Fruit fly (Drosophila melanogaster) S2 (cell line): Measurements from ENCODE around the gene yrt.

ENCODE experiments used
- CG8478 ChIP-seq: fragments of >200 bp; optimal IDR thresholded peaks from 2 replicates; lab custom pipeline; 2018
- CTCF ChIP-seq, 2 experiments: fragments of >200 bp; optimal IDR thresholded peaks; 2 replicates each; lab custom pipeline; 2018

The yrt gene

DNA sequence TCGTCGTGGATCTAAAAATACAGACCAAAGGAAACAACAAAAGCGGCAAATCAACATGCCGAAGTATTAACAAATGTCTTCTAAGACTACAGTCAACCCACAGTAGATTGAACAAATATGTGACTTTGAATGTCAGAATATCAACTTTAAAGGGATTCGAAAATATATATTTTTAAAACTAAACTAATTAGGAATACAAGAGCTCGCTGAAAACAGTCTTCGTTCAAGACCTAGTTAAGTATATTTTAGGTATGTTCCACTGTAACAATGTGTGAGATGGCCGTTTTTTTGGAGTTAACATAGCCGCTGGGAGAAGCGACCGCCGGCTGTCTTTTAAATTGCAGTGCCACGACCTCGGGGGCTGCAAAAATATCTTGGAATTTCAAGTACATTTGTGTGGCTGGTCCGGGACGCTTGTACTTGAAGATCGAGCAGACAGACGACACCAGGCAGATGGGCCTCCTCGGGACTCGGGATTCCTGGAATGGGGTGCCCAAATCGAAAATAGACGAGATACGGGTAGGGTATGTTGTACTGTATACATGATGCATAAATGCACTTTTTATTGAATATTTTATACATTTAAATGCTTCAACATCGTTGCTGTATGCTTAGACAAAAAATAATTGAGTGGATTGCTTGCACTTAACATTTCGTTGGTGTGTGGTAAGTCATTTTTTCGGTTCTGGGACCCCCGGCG is 6.3 kb downstream of the yrt start:
- TF ChIP-seq CG8478 (lab: Kevin White, UChicago): no peak
- TF ChIP-seq CTCF (optimal IDR thresholded peaks at IDR 0.05; lab: Kevin White, UChicago): no peak

DNA sequence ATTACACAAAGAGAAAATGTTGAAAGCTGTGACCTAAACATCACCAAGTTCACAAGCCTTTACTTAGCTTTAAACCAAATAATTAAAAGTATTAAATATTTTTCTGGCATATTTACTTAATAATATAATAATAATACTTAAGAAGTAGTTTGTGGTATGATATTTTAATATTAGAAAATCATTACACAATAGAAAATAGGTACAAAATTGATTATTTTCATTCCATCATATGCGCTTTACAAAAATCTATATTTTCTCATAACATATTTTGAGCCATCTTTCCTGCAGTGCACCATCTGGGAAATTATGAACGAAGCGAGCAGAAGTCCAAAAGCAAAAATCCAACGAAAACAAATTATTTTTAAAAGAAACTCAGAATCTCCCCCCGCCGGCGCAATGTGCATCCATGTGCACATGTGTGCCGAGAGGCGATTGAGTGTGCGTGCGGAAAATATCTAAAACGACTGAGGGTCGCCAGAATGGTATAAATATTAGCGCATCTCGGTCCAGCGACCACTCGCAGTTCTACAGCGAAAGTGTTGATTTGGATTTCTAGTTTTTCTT is 9.2 kb downstream of the yrt start, which contains the start of gene Act87E:
Gene Act87E, plus strand, starts transcription at position 514 of the 564 bp plus-strand sequence.
- TF ChIP-seq CTCF (optimal IDR thresholded peaks at IDR 0.05; lab: Kevin White, UChicago) (no peak), CG8478 (lab: Kevin White, UChicago) (no peak)

DNA sequence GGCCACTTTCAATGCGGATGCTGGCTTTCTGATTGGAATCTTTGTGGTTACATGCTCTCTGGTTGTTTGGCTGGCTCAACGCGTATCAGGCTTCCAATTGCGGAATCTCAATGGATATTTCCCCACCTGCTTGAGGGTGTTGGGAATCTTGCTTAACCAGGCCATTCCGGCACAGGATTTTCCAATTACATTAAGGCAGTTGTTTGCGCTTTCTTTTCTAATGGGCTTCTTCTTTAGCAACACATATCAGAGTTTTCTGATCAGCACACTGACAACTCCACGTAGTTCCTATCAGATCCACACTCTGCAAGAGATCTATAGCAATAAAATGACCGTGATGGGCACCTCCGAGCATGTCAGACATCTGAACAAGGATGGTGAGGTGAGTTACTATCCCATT is 12.6 kb downstream of the yrt start:
- no peak for TF ChIP-seq CG8478 (lab: Kevin White, UChicago)
- TF ChIP-seq CTCF (optimal IDR thresholded peaks at IDR 0.05; lab: Kevin White, UChicago): no peak

DNA sequence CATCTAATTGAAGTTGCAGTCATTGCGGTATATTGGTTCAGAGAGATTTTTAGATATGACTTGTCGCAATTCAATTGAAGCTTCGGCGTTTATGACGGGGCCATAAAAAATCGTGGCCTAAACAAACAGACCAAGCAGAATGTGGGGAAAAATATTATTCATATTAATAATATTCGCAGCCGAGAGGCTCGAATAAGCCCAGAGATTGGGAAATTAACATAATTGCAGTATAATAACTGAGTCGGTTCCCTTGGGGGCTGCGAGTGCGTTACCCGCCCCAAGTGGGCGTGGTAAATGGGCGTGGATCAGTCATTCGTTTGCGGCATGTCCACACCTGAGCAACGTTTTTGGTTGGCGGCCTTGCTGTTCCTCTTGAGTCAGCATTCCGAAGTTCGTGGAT is 14.8 kb downstream of the yrt start, which contains the start of gene Ir87a:
Gene Ir87a, plus strand, starts transcription at position 301 of the 400 bp plus-strand sequence.
- TF ChIP-seq CG8478 (lab: Kevin White, UChicago) (no peak), CTCF (optimal IDR thresholded peaks at IDR 0.05; lab: Kevin White, UChicago) (no peak)

DNA sequence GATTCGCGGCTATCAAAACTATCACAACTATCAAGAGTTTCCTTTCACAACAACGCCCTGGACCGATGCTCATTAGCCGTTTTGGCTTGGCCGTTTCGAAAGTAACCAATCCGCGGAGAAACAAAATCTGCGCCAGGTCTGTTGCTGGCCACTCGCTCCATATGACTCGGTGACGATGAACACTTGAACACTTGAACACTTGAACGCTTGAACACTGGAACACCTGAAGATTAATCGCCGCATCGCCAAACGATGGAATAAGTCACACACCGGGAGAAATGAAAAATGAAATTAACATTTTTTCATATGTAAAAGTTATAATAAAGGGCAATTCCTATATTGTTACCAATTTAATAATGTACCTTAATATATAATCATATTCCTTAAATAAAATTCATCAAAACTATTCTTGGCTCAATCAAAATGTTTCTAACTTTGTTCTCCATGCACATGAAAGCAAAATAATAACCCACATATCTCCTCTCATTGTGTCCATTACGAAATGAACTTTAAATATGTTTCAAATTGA is 17.7 kb downstream of the yrt start:
- TF ChIP-seq CG8478 (lab: Kevin White, UChicago): no peak
- no peak for TF ChIP-seq CTCF (optimal IDR thresholded peaks at IDR 0.05; lab: Kevin White, UChicago)

DNA sequence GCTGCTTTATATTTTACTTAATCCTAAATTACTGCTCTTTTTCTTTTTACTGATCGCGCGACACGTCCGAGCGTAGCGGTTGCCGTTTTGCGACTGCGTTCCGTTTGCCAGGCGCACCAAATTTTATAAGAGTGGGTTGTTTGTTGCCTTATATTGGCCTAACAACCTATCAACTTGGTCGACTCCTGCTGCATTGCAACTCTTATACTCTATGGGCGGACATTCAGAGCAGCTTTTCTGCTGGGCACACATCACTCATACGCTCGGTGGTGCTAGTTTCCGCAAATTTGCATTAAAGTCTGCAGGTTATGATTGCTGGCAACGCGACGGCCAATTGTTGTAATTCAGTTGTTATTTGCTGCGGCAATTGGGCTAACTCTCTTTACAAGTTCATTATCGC is 19.6 kb downstream of the yrt start, which contains the start of gene yellow-e:
Gene yellow-e, minus strand, starts transcription at position 101 of the 400 bp plus-strand sequence.
- no peak for TF ChIP-seq CG8478 (lab: Kevin White, UChicago)
- TF ChIP-seq CTCF (optimal IDR thresholded peaks at IDR 0.05; lab: Kevin White, UChicago): no peak

DNA sequence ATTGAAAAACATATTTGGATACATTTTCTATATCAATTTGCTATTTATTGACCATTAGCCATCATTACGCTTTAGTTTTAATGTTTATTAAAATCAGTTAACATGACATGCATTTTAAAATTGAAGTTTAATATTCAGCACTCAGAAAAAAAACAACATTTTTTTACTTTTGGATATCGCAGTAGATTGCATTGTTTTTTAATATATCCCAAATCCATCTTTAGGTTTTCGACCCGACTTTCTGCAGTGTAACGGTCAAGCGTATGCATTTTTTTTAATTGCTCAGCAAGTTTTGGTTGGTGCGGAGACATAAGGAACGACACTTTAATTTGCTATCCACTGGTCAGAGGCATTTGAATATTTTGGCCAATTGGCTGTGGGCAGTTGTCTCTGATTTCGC is 22.1 kb downstream of the yrt start:
- no peak for TF ChIP-seq CTCF (optimal IDR thresholded peaks at IDR 0.05; lab: Kevin White, UChicago)
- no peak for TF ChIP-seq CG8478 (lab: Kevin White, UChicago)

DNA sequence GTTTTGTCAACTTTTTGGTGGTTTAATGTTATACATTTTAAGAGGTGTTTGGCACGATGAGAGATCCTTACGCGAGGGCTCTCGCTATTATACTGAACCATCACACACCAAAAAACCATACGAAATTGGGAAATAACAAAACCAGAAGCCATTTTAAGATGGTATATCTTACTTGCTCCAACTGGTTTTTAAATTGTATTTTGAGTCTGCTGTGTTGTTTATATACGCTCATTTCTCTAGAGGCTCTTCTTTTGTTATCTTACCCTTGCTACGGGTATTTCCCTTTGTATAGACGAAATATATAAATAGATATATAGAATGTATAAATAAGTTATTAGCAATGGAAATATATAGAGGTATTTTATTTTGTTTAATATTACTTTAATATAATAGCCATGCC is 27.9 kb downstream of the yrt start, which contains the start of gene yellow-e2:
Gene yellow-e2, minus strand, starts transcription at position 101 of the 400 bp plus-strand sequence.
- no peak for TF ChIP-seq CTCF (optimal IDR thresholded peaks at IDR 0.05; lab: Kevin White, UChicago)
- TF ChIP-seq CG8478 (lab: Kevin White, UChicago): no peak

DNA sequence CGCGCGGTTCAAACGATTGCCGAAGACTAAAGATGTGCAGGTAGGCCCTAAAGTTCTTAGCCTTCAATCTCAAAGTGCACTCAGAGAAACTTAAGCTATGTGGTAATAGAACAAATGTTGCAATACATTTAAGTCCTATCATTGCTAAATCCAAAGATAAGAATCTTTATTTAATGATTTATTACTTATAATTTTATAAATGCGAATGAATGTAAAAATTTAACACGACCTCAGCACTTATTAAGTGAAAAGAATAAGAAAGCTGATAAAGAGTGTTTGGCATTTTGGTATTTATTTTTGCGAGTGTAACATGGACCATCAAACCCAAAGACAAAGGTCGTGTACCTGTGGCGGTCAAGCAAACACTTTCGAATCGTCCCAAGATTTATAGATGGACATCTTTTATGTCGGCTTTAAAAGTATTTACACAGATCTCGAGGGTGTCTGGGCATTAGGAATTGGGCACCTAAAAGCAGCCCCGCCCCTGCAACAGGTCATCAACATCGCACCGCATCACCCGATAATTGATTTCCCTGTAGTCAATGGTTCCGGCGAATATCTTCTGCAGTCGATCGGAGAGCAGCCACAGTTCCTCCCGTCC is 29.8 kb downstream of the yrt start, which contains the start of gene yellow-e3:
Gene yellow-e3, minus strand, starts transcription at position 30 of the 601 bp plus-strand sequence.
- TF ChIP-seq CTCF (optimal IDR thresholded peaks at IDR 0.05; lab: Kevin White, UChicago) (no peak), CG8478 (lab: Kevin White, UChicago) (no peak)

DNA sequence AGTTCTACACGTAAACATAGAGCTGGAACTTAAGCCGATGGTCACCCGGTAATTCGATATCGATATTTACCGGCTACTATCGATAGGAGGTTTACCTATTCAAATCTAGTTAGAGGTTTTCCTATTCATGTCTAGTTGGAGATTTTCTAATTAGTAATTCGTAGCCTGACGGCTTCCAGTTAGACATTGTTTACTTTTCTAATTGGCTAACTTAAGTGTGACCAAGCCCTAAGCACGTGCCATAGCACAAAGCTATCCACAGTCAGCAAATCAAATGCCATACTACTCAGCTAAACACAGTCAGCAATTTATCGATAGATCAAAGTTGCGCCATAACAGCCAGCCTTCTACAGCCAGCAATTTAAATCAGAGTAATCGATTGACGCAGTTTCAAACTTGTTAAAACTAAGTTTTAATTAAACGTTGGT is 31.7 kb downstream of the yrt start, which contains the start of gene Dpm3:
Gene Dpm3, minus strand, starts transcription at position 20 of the 428 bp plus-strand sequence.
- TF ChIP-seq CTCF (optimal IDR thresholded peaks at IDR 0.05; lab: Kevin White, UChicago) (peak; percentile 54 to 59), CG8478 (lab: Kevin White, UChicago) (no peak)

DNA sequence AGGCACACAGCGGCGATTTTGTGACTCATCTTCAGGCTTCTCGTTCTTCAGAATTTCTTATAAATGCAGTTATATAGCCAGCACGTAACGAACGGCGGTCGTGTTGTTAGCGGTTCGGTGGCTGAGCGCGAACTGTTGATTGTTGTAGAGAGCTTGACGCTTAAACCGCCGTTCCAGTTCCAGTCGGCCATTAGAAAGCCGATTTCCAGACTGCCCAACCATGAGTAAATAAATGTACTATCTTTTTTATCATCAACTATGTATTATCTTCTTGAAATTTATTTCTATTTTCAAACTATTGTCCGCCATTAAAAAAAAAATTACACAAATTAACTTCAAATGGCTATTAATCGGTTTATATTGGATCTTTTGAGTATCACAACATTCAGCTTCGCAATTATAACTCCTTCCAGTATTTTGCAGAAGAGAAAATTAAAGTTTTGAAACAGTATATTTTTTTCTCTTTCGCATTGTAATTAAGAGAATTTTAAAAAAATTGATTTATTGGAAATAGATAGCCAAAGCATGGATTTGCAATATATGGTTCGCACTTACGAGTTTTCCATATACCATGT is 33.0 kb downstream of the yrt start, which contains the start of gene GILT1:
Gene GILT1, minus strand, starts transcription at position 141 of the 575 bp plus-strand sequence.
- TF ChIP-seq CTCF (optimal IDR thresholded peaks at IDR 0.05; lab: Kevin White, UChicago): no peak
- TF ChIP-seq CG8478 (lab: Kevin White, UChicago): no peak

DNA sequence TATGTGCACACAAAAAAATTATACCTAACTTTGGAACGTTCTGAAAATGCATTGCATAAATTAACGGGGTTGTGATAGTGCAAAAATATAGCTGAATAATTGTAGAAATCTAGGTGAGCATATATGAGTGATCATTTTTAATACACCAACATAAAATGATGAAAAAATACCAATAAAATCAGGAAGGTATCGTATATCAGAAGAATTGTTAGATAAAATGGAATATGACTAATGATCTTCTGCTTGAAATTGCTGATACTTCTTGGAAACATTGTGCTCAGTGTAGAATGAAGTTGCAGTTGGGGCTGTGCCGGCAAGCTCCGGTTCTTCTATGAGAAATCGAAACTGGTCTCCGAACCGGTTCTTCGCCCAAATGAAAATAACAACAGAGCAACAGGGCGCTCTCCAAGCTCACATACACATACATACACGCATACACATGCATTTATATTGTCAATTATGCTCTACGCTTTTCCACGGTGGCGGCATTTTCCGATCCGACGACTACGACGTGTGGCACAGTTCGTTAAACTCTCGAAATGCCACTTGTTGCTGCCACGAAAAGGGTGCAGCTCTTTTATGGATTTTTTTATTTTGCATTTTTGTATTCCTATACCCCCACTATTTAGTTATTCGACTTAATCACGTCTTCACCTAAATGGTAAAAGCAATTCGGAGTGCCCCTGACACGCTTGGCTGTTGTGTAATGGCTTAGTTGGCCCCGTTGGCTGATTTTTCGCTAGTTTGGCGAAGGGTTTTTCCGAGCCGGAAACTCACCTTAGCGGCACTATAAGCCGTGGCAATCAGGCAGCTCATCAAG is 33.7 kb downstream of the yrt start:
- TF ChIP-seq CG8478 (lab: Kevin White, UChicago): no peak

DNA sequence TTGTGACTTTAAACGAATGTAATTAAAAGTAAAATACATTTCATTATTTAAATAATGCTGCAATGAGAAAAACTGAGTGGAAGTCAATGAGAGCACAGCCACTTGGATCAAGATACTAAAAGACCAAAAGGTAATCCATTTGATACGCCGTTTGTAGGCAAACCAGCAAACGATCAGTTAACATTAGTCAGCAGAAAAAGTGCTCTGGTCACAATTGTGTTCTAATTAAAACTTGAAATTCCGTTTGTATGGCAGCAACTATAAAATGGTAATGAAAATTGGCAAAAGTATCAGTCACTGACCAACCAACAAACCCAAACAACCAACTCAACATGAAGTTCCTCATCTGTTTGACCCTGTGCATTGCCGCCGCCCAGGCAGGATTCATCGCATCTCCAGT is 37.2 kb downstream of the yrt start, which contains the start of gene CG14377:
Gene CG14377, plus strand, starts transcription at position 301 of the 400 bp plus-strand sequence.
- no peak for TF ChIP-seq CTCF (optimal IDR thresholded peaks at IDR 0.05; lab: Kevin White, UChicago)
